Fruit fly (Drosophila melanogaster): ENCODE data around the gene mei-38.

Gene mei-38

DNA sequence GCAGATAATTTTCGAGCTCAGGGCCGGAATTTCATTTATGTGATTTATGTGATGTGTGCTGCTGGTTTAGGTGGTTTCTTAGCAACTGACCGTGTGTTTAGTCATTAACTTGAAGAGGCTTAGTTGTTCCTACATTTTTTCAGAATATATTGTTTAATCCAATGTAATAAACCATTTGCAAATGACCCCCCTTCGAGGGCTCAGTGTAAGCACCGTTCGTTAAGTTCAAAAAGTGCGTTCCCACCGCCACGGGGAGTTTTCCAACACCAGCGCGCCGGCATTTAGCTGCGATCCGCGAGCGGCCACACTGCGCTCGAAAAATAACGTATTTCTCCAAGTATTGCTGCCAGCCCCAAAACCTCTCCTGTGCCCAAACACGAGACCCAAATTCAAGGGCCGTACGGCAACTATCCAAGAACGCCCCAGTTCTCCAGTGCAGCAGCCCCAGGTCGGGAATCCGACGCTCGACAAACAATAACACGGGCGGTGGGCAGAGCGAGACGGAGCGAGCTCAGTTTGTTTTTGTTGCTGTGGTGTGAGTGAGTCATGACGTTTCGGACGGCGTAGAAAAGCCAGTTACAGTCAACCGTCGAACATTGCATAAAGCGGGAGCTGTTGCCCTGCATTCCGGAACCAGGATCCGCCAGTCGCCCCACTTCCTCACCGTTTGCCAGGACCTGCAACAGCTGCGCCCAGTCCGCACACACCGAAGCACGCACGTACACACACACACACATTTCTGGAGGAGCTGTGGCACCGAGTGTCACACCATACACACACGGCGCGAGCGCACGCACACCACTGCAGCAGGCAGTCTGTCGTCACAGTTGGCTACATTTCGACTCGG, 1.6 kb downstream of the mei-38 start, which contains the start of gene rush (continued):
- TF ChIP-seq vfl (GFP tag; optimal IDR thresholded peaks at IDR 0.05) (no peak), CG10274 (GFP tag; optimal IDR thresholded peaks at IDR 0.05) (no peak), so (GFP tag; IDR thresholded peaks at IDR 0.05) (no peak), CG1603 (tag; optimal IDR thresholded peaks at IDR 0.05) (peak; percentile 57), CG2120 (GFP tag; optimal IDR thresholded peaks at IDR 0.05) (peak; percentile 65), tin (GFP tag; optimal IDR thresholded peaks at IDR 0.05) (peak; percentile 20), CG1602 (GFP tag; optimal IDR thresholded peaks at IDR 0.05) (peak; percentile 18), tap (tag; optimal IDR thresholded peaks at IDR 0.05) (no peak), maf-S (GFP tag; optimal IDR thresholded peaks at IDR 0.05) (no peak), esg (GFP tag; conservative IDR thresholded peaks at IDR 0.05) (no peak), CG3838 (GFP tag; optimal IDR thresholded peaks at IDR 0.05) (no peak), ind (GFP tag; optimal IDR thresholded peaks at IDR 0.05) (peak; percentile 25), zfh2 (GFP tag; optimal IDR thresholded peaks at IDR 0.05) (peak; percentile 63), Deaf1 (tag; optimal IDR thresholded peaks at IDR 0.05) (peak; percentile 0), Pdp1 (GFP tag; optimal IDR thresholded peaks at IDR 0.05) (peak in 1 of 2 experiments; percentile 36), CG6765 (GFP tag; optimal IDR thresholded peaks at IDR 0.05) (no peak), ems (GFP tag; optimal IDR thresholded peaks at IDR 0.05) (peak; percentile 13), Nf-YB (GFP tag; optimal IDR thresholded peaks at IDR 0.05) (no peak), CG13775 (GFP tag; optimal IDR thresholded peaks at IDR 0.05) (no peak), lmd (GFP tag; IDR thresholded peaks at IDR 0.05) (peak; percentile 45; the same call in 1 of the 2 replicates), sug (tag; optimal IDR thresholded peaks at IDR 0.05) (peak; percentile 38), br (optimal IDR thresholded peaks at IDR 0.05) (no peak), HmgZ (tag; optimal IDR thresholded peaks at IDR 0.05) (peak; percentile 26), lov (optimal IDR thresholded peaks at IDR 0.05) (no peak), lov (GFP tag; IDR thresholded peaks at IDR 0.05) (no peak), CG10209 (GFP tag; optimal IDR thresholded peaks at IDR 0.05) (no peak), CG10366 (GFP tag; IDR thresholded peaks at IDR 0.05) (peak; percentile 48), Xrp1 (GFP tag; IDR thresholded peaks at IDR 0.05) (peak; percentile 38; the same call in 1 of the 2 replicates), Scr (GFP tag; IDR thresholded peaks at IDR 0.05; ENCODE audit: partially characterized antibody) (no peak), CG1792 (GFP tag; optimal IDR thresholded peaks at IDR 0.05) (peak; percentile 13), CG7357 (GFP tag; IDR thresholded peaks at IDR 0.05) (peak; percentile 64; the same call in 1 of the 3 replicates), bsh (GFP tag; optimal IDR thresholded peaks at IDR 0.05) (peak in 1 of 2 experiments; percentile 26), H15 (GFP tag; IDR thresholded peaks at IDR 0.05) (no peak), CG9817 (tag; optimal IDR thresholded peaks at IDR 0.05) (peak; percentile 35), trh (GFP tag; optimal IDR thresholded peaks at IDR 0.05) (no peak), ttk (GFP tag; IDR thresholded peaks at IDR 0.05) (no peak), CG32767 (GFP tag; IDR thresholded peaks at IDR 0.05) (no peak), mld (GFP tag; IDR thresholded peaks at IDR 0.05; ENCODE audit: partially characterized antibody) (no peak), bcd (GFP tag; optimal IDR thresholded peaks at IDR 0.05) (peak; percentile 50), NFAT (GFP tag; IDR thresholded peaks at IDR 0.05) (peak; percentile 53; the same call in 1 of the 2 replicates), CG7839 (tag; optimal IDR thresholded peaks at IDR 0.05) (peak; percentile 0), CG16813 (GFP tag; IDR thresholded peaks at IDR 0.05; ENCODE audit: partially characterized antibody) (no peak; the same call in 1 of the 3 replicates), sd (tag; optimal IDR thresholded peaks at IDR 0.05) (no peak), D19B (GFP tag; optimal IDR thresholded peaks at IDR 0.05) (no peak), Spps (tag; optimal IDR thresholded peaks at IDR 0.05) (no peak), eyg (GFP tag; optimal IDR thresholded peaks at IDR 0.05) (no peak), Hr3 (GFP tag; optimal IDR thresholded peaks at IDR 0.05) (peak; percentile 2), CG30403 (GFP tag; optimal IDR thresholded peaks at IDR 0.05) (peak; percentile 42), tna (GFP tag; IDR thresholded peaks at IDR 0.05; ENCODE audit: partially characterized antibody) (no peak)
